Fruit fly (Drosophila melanogaster) S2 (cell line): Measurements from ENCODE around the gene ras.

Experiments
- CG8478 ChIP-seq: fragments of >200 bp; optimal IDR thresholded peaks from 2 replicates; lab custom pipeline; 2018
- CTCF ChIP-seq, 2 experiments: fragments of >200 bp; optimal IDR thresholded peaks; 2 replicates each; lab custom pipeline; 2018

DNA sequence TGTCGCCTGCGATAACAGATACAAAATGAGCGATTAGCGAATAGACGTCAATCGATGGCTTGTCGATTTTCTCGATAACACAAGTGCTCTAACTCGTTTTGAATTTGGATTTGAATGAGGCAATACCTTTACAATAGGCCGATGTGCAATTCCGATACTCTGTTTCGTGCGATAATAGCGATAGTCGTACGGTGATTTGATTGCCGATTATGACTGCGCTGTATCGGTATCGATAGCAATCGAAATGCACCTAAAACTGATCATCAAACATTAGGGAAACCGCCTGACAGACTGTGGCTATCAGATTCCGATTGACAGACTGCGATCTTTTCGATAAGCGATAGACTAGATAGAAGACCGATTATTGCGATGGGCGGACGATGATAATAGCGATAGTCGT lies 7.5 kb downstream of the ras start:
- no peak for TF ChIP-seq CG8478 (lab: Kevin White, UChicago)
- TF ChIP-seq CTCF (optimal IDR thresholded peaks at IDR 0.05; lab: Kevin White, UChicago): no peak
